Fruit fly (Drosophila melanogaster) whole organism, embryonic: ENCODE results near the gene CG15922.

Experiments used
- ATbp ChIP-seq: fragments of 200-800 bp; sonication (Bioruptor generic); optimal IDR thresholded peaks from 2 replicates; lab custom pipeline; 2017; ENCODE audit warnings: missing biosample characterization, mild to moderate bottlenecking, missing genetic modification characterization, missing genetic modification reagents
- CG10543 ChIP-seq: fragments of 200-800 bp; sonication (Bioruptor generic); optimal IDR thresholded peaks from 3 replicates; lab custom pipeline; 2017; ENCODE audit warnings: missing biosample characterization, mild to moderate bottlenecking, missing genetic modification characterization, moderate library complexity
- CG12769 ChIP-seq: fragments of 200-800 bp; sonication (Bioruptor generic); optimal IDR thresholded peaks from 2 replicates; lab custom pipeline; 2019; ENCODE audit warnings: missing biosample characterization, mild to moderate bottlenecking, missing genetic modification characterization, moderate library complexity
- CG13624 ChIP-seq: fragments of 200-800 bp; sonication (Bioruptor generic); optimal IDR thresholded peaks from 2 replicates; lab custom pipeline; 2016; ENCODE audit warnings: missing biosample characterization, missing genetic modification characterization
- CG15601 ChIP-seq: fragments of 200-800 bp; sonication (Bioruptor generic); optimal IDR thresholded peaks from 3 replicates; lab custom pipeline; 2019; ENCODE audit warnings: missing biosample characterization, mild to moderate bottlenecking, missing genetic modification characterization, moderate library complexity
- CG1603 ChIP-seq: fragments of 200-800 bp; sonication (Bioruptor generic); optimal IDR thresholded peaks from 2 replicates; lab custom pipeline; 2019; ENCODE audit warnings: missing biosample characterization, mild to moderate bottlenecking, missing genetic modification characterization, moderate library complexity
- CG18599 ChIP-seq: fragments of 200-800 bp; sonication (Bioruptor generic); optimal IDR thresholded peaks from 3 replicates; lab custom pipeline; 2017; ENCODE audit warnings: missing biosample characterization, missing genetic modification characterization, mild to moderate bottlenecking, moderate library complexity, missing genetic modification reagents
- CG18619 ChIP-seq: fragments of 200-800 bp; sonication (Bioruptor generic); optimal IDR thresholded peaks from 3 replicates; lab custom pipeline; 2017; ENCODE audit warnings: missing biosample characterization, mild to moderate bottlenecking, missing genetic modification characterization
- CG2120 ChIP-seq: fragments of 200-800 bp; sonication (Bioruptor generic); optimal IDR thresholded peaks from 3 replicates; lab custom pipeline; 2016; ENCODE audit warnings: missing biosample characterization, missing genetic modification characterization
- CG2678 ChIP-seq: fragments of 200-800 bp; sonication (Bioruptor generic); optimal IDR thresholded peaks from 3 replicates; lab custom pipeline; 2019; ENCODE audit warnings: missing biosample characterization, mild to moderate bottlenecking, missing genetic modification characterization, moderate library complexity
- CG31441 ChIP-seq: fragments of 200-800 bp; sonication (Bioruptor generic); IDR thresholded peaks from 2 replicates; pipeline ENCODE4 v1.3.6; 2022; ENCODE audit warnings: missing biosample characterization, missing genetic modification characterization
- CG32767 ChIP-seq: fragments of 200-800 bp; sonication (Bioruptor generic); IDR thresholded peaks from 2 replicates; pipeline ENCODE4 v1.3.6; 2022; ENCODE audit warnings: missing biosample characterization, missing genetic modification characterization
- CG3281 ChIP-seq: fragments of 200-800 bp; sonication (Bioruptor generic); optimal IDR thresholded peaks from 3 replicates; lab custom pipeline; 2017; ENCODE audit warnings: missing biosample characterization, mild to moderate bottlenecking, missing genetic modification characterization
- CG33557 ChIP-seq: fragments of 200-800 bp; sonication (Bioruptor generic); optimal IDR thresholded peaks from 2 replicates; lab custom pipeline; 2019; ENCODE audit warnings: missing biosample characterization, mild to moderate bottlenecking, missing genetic modification characterization, moderate library complexity
- CG5180 ChIP-seq: fragments of 200-800 bp; sonication (Bioruptor generic); optimal IDR thresholded peaks from 3 replicates; lab custom pipeline; 2017; ENCODE audit warnings: missing biosample characterization, missing genetic modification characterization, mild to moderate bottlenecking, moderate library complexity, missing genetic modification reagents
- CG8290 ChIP-seq, 3 experiments: fragments of 200-800 bp; sonication (Bioruptor generic); optimal IDR thresholded peaks; 2 replicates each; lab custom pipeline; 2016 to 2019; ENCODE audit warnings: missing biosample characterization in 3 of 3, missing genetic modification characterization in 3 of 3, mild to moderate bottlenecking in 2 of 3, moderate library complexity in 1 of 3
- Drgx ChIP-seq: fragments of 200-800 bp; sonication (Bioruptor generic); IDR thresholded peaks from 2 replicates; pipeline ENCODE4 v1.3.6; 2022; ENCODE audit warnings: missing biosample characterization, missing genetic modification characterization
- Hr51 ChIP-seq, 2 experiments: fragments of 200-800 bp; sonication (Bioruptor generic); optimal IDR thresholded peaks; 2 replicates in 1 of 2; 3 replicates in 1 of 2; lab custom pipeline; 2016 to 2018; ENCODE audit warnings: missing biosample characterization in 2 of 2, missing genetic modification characterization in 2 of 2, mild to moderate bottlenecking in 1 of 2, moderate library complexity in 1 of 2
- Hr78 ChIP-seq, 2 experiments: fragments of 200-800 bp in 1 of 2; fragments of >200 bp in 1 of 2; sonication (Bioruptor generic) in 1 of 2; optimal IDR thresholded peaks; 2 replicates each; lab custom pipeline; 2017 to 2019; ENCODE audit warnings: missing biosample characterization in 2 of 2, missing genetic modification characterization in 2 of 2, mild to moderate bottlenecking in 1 of 2, moderate library complexity in 1 of 2
- Lpt ChIP-seq: fragments of >200 bp; optimal IDR thresholded peaks from 2 replicates; lab custom pipeline; 2018; ENCODE audit warnings: missing biosample characterization, missing genetic modification characterization
- Med ChIP-seq: fragments of 200-800 bp; sonication (Bioruptor generic); peaks from one replicate; lab custom pipeline; 2016; ENCODE audit warnings: missing biosample characterization, missing genetic modification characterization, mild to moderate bottlenecking, inconsistent platforms, moderate library complexity
- Rfx ChIP-seq: fragments of 200-800 bp; sonication (Bioruptor generic); IDR thresholded peaks from 2 replicates; pipeline ENCODE4 v1.3.6; 2022; ENCODE audit warnings: missing biosample characterization, missing genetic modification characterization
- ash1 ChIP-seq: fragments of 200-800 bp; sonication (Bioruptor generic); optimal IDR thresholded peaks from 2 replicates; lab custom pipeline; 2018; ENCODE audit warnings: missing biosample characterization, mild to moderate bottlenecking, missing genetic modification characterization
- bbx ChIP-seq: fragments of 200-800 bp; sonication (Bioruptor generic); IDR thresholded peaks from 2 replicates; pipeline ENCODE4 v1.3.6; 2022; ENCODE audit warnings: missing biosample characterization, missing genetic modification characterization; ENCODE audit not compliant: partially characterized antibody
- cg ChIP-seq: fragments of 200-800 bp; sonication (Bioruptor generic); optimal IDR thresholded peaks from 3 replicates; lab custom pipeline; 2019; ENCODE audit warnings: missing biosample characterization, mild to moderate bottlenecking, missing genetic modification characterization, moderate library complexity
- eve ChIP-seq, 2 experiments: fragments of >200 bp; optimal IDR thresholded peaks; 2 replicates each; lab custom pipeline; 2017; ENCODE audit warnings: missing biosample characterization in 2 of 2, missing genetic modification characterization in 2 of 2
- gem ChIP-seq: fragments of 200-800 bp; sonication (Bioruptor generic); optimal IDR thresholded peaks from 2 replicates; lab custom pipeline; 2019; ENCODE audit warnings: missing biosample characterization, mild to moderate bottlenecking, missing genetic modification characterization, moderate library complexity
- gfzf ChIP-seq: fragments of 200-800 bp; sonication (Bioruptor generic); optimal IDR thresholded peaks from 2 replicates; lab custom pipeline; 2016; ENCODE audit warnings: missing biosample characterization, mild to moderate bottlenecking, missing genetic modification characterization, moderate library complexity
- grau ChIP-seq: fragments of 200-800 bp; optimal IDR thresholded peaks from 3 replicates; lab custom pipeline; 2019; ENCODE audit warnings: missing biosample characterization, mild to moderate bottlenecking, missing genetic modification characterization, moderate library complexity
- gsb-n ChIP-seq: fragments of 200-800 bp; sonication (Bioruptor generic); optimal IDR thresholded peaks from 3 replicates; lab custom pipeline; 2018; ENCODE audit warnings: missing biosample characterization, mild to moderate bottlenecking, missing genetic modification characterization
- lilli ChIP-seq: fragments of 200-800 bp; sonication (Bioruptor generic); optimal IDR thresholded peaks from 3 replicates; lab custom pipeline; 2016; ENCODE audit warnings: missing biosample characterization, missing genetic modification characterization
- nmo ChIP-seq: fragments of 200-800 bp; sonication (Bioruptor generic); optimal IDR thresholded peaks from 2 replicates; lab custom pipeline; 2018; ENCODE audit warnings: missing biosample characterization, mild to moderate bottlenecking, missing genetic modification characterization, moderate library complexity
- nom ChIP-seq: fragments of 200-800 bp; sonication (Bioruptor generic); optimal IDR thresholded peaks from 2 replicates; lab custom pipeline; 2017; ENCODE audit warnings: missing biosample characterization, missing genetic modification characterization, mild to moderate bottlenecking, moderate library complexity, missing genetic modification reagents
- org-1 ChIP-seq: fragments of 200-800 bp; sonication (Bioruptor generic); optimal IDR thresholded peaks from 2 replicates; lab custom pipeline; 2017; ENCODE audit warnings: missing biosample characterization, missing genetic modification characterization
- repo ChIP-seq: fragments of 200-800 bp; sonication (Bioruptor generic); optimal IDR thresholded peaks from 2 replicates; lab custom pipeline; 2016; ENCODE audit warnings: missing biosample characterization, missing genetic modification characterization
- row ChIP-seq: fragments of 200-800 bp; sonication (Bioruptor generic); IDR thresholded peaks from 3 replicates; pipeline ENCODE4 v1.3.6; 2022; ENCODE audit warnings: missing biosample characterization, missing genetic modification characterization
- sens ChIP-seq: fragments of 200-800 bp; sonication (Bioruptor generic); peaks from one replicate; lab custom pipeline; 2016; ENCODE audit warnings: missing biosample characterization, missing genetic modification characterization
- sob ChIP-seq: fragments of 200-800 bp; sonication (Bioruptor generic); IDR thresholded peaks from 2 replicates; pipeline ENCODE4 v1.3.6; 2022; ENCODE audit warnings: missing biosample characterization, missing genetic modification characterization
- stwl ChIP-seq: fragments of 200-800 bp; sonication (Bioruptor generic); optimal IDR thresholded peaks from 3 replicates; lab custom pipeline; 2018; ENCODE audit warnings: missing biosample characterization, mild to moderate bottlenecking, missing genetic modification characterization, moderate library complexity
- sug ChIP-seq: fragments of 200-800 bp; optimal IDR thresholded peaks from 2 replicates; lab custom pipeline; 2019; ENCODE audit warnings: missing biosample characterization, mild to moderate bottlenecking, missing genetic modification characterization, moderate library complexity
- twi ChIP-seq: fragments of 200-800 bp; optimal IDR thresholded peaks from 2 replicates; lab custom pipeline; 2019; ENCODE audit warnings: missing biosample characterization, mild to moderate bottlenecking, missing genetic modification characterization, moderate library complexity
- vfl ChIP-seq: fragments of 200-800 bp; sonication (Bioruptor generic); optimal IDR thresholded peaks from 2 replicates; lab custom pipeline; 2016; ENCODE audit warnings: missing biosample characterization, missing genetic modification characterization
- wek ChIP-seq: fragments of 200-800 bp; sonication (Bioruptor generic); optimal IDR thresholded peaks from 3 replicates; lab custom pipeline; 2018; ENCODE audit warnings: missing biosample characterization, mild to moderate bottlenecking, missing genetic modification characterization, moderate library complexity

The CG15922 gene

DNA sequence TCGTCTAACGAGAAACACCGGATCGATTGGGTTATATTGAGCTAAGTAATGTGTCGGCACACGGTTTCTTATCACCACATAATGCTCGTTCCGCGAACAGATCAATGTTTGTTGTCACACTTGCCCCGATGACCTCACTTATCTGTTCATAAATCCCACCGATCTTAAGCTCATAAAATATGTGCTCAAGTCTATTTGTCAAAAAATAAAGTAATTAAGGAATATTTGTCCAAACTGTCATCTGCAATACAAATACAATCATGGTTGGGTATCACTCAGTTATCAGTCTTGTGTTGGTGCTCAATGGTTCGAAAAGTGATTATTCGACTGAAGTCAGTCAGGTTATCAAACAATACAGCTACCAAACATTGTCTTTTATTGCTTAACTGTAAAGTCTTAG is 11.8 kb downstream of the CG15922 start (continued):
- no peak for TF ChIP-seq CG8290 (GFP tag; optimal IDR thresholded peaks at IDR 0.05; lab: Kevin White, UChicago)
- TF ChIP-seq CG8290 (tag; optimal IDR thresholded peaks at IDR 0.05; lab: Kevin White, UChicago): peak in 1 of 2 experiments; percentile 22
- TF ChIP-seq bbx (GFP tag; lab: Robert Waterston, UW): no peak
- peak; percentile 10 for TF ChIP-seq org-1 (GFP tag; lab: Kevin White, UChicago)
- TF ChIP-seq CG15601 (tag; lab: Kevin White, UChicago): peak; percentile 6
- peak; percentile 37 for TF ChIP-seq gem (tag; lab: Kevin White, UChicago)
- peak; percentile 32 for TF ChIP-seq CG33557 (GFP tag; lab: Kevin White, UChicago)
- no peak for TF ChIP-seq CG13624 (GFP tag; lab: Kevin White, UChicago)
- peak in 1 of 2 experiments; percentile 77 for TF ChIP-seq Hr78 (GFP tag; optimal IDR thresholded peaks at IDR 0.05; lab: Kevin White, UChicago)
- TF ChIP-seq gsb-n (tag; lab: Kevin White, UChicago): peak; percentile 26
- peak; percentile 62 for TF ChIP-seq CG1603
- TF ChIP-seq, all 482 proteins: peak for 40

- TF ChIP-seq eve (GFP tag; optimal IDR thresholded peaks at IDR 0.05; lab: Kevin White, UChicago) (no peak), repo (no peak), cg (GFP tag; lab: Kevin White, UChicago) (peak; percentile 40), nom (peak; percentile 13), Drgx (GFP tag; lab: Robert Waterston, UW) (peak; percentile 49)
- TF ChIP-seq, all 482 proteins: peak for 3
These were observed 12.3 kb downstream of the CG15922 start for dm6 chr3R:20547758-20548157.

dm6 chr3R:20546662-20547620 is 13.1 kb downstream of the CG15922 start:
- TF ChIP-seq org-1 (GFP tag; lab: Kevin White, UChicago): no peak
- no peak for TF ChIP-seq vfl (GFP tag; lab: Kevin White, UChicago)
- 0 out of 2 replicates have a peak, but pooled peaks have one; percentile 7 for TF ChIP-seq sob (GFP tag; lab: Robert Waterston, UW)
- TF ChIP-seq stwl (tag; lab: Kevin White, UChicago): no peak
- TF ChIP-seq CG31441: peak; percentile 26; the same call in 1 of the 2 replicates
- peak; percentile 4 for TF ChIP-seq ATbp (GFP tag; lab: Kevin White, UChicago)
- TF ChIP-seq Hr51 (GFP tag; optimal IDR thresholded peaks at IDR 0.05; lab: Kevin White, UChicago): no peak
- TF ChIP-seq CG18599: peak; percentile 11
- peak; percentile 33 for TF ChIP-seq CG5180
- TF ChIP-seq eve (GFP tag; optimal IDR thresholded peaks at IDR 0.05; lab: Kevin White, UChicago): peak in 1 of 2 experiments; percentile 27
- peak; percentile 28 for TF ChIP-seq CG10543 (GFP tag; lab: Kevin White, UChicago)
- no peak for TF ChIP-seq Lpt (GFP tag; lab: Kevin White, UChicago)
- no peak for TF ChIP-seq gfzf (GFP tag; lab: Kevin White, UChicago)
- TF ChIP-seq Med (GFP tag; lab: Kevin White, UChicago): peak; percentile 56
- peak; percentile 38 for TF ChIP-seq CG12769 (tag; lab: Kevin White, UChicago)
- TF ChIP-seq ash1 (GFP tag; lab: Kevin White, UChicago): no peak
- TF ChIP-seq sug (tag; lab: Kevin White, UChicago): peak; percentile 11
- peak; percentile 18 for TF ChIP-seq CG2120 (GFP tag; lab: Kevin White, UChicago)
- TF ChIP-seq gem (tag; lab: Kevin White, UChicago): peak; percentile 36
- TF ChIP-seq Rfx: no peak
- peak; percentile 44 for TF ChIP-seq sens (GFP tag; lab: Kevin White, UChicago)
- no peak for TF ChIP-seq CG32767 (GFP tag; lab: Robert Waterston, UW)
- TF ChIP-seq twi (tag; lab: Kevin White, UChicago): no peak
- TF ChIP-seq CG3281 (GFP tag; lab: Kevin White, UChicago): peak; percentile 15
- peak; percentile 4 for TF ChIP-seq CG2678 (tag; lab: Kevin White, UChicago)
- peak; percentile 17 for TF ChIP-seq lilli (GFP tag; lab: Kevin White, UChicago)
- TF ChIP-seq CG18619 (GFP tag; lab: Kevin White, UChicago): peak; percentile 30
- TF ChIP-seq nmo (GFP tag; lab: Kevin White, UChicago): no peak
- TF ChIP-seq row (GFP tag; lab: Robert Waterston, UW): peak; percentile 32; the same call in 1 of the 3 replicates
- TF ChIP-seq grau (tag; lab: Kevin White, UChicago): peak; percentile 82
- TF ChIP-seq wek (GFP tag; lab: Kevin White, UChicago): no peak
